Worm (Caenorhabditis elegans) whole organism, L2 larva: ENCODE data around the gene R12C12.9.

ENCODE experiments used
- C34F6.9 ChIP-seq: fragments of 150-350 bp; optimal IDR thresholded peaks from 2 replicates; lab custom pipeline; 2014; ENCODE audit warnings: missing biosample characterization, missing genetic modification characterization
- F13H6.1 ChIP-seq: sonication (generic microtip); optimal IDR thresholded peaks from 2 replicates; lab custom pipeline; 2016; ENCODE audit warnings: missing genetic modification characterization, missing compliant biosample characterization
- Y55F3AM.14 ChIP-seq: fragments of 200-800 bp; sonication (Bioruptor generic); optimal IDR thresholded peaks from 2 replicates; lab custom pipeline; 2018; ENCODE audit warnings: mild to moderate bottlenecking, missing genetic modification characterization, missing compliant biosample characterization
- ZK546.5 ChIP-seq: sonication (generic microtip); optimal IDR thresholded peaks from 2 replicates; lab custom pipeline; 2017; ENCODE audit warnings: missing biosample characterization, missing genetic modification characterization
- alr-1 ChIP-seq: fragments of 150-350 bp; optimal IDR thresholded peaks from 2 replicates; lab custom pipeline; 2014; ENCODE audit warnings: missing biosample characterization, missing genetic modification characterization
- aly-2 ChIP-seq: fragments of 150-350 bp; optimal IDR thresholded peaks from 2 replicates; lab custom pipeline; 2014; ENCODE audit warnings: missing biosample characterization, missing genetic modification characterization
- ama-1 ChIP-seq: fragments of 150-350 bp; optimal IDR thresholded peaks from 2 replicates; lab custom pipeline; 2018; ENCODE audit warnings: inconsistent platforms
- blmp-1 ChIP-seq: sonication (generic microtip); optimal IDR thresholded peaks from 2 replicates; lab custom pipeline; 2017; ENCODE audit warnings: missing genetic modification characterization, mild to moderate bottlenecking, missing compliant biosample characterization, antibody characterized with exemption, moderate library complexity; ENCODE audit not compliant: insufficient read depth
- ceh-16 ChIP-seq: fragments of 150-350 bp; optimal IDR thresholded peaks from 2 replicates; lab custom pipeline; 2014; ENCODE audit warnings: missing biosample characterization, missing genetic modification characterization
- ceh-82 ChIP-seq: fragments of 150-350 bp; optimal IDR thresholded peaks from 2 replicates; lab custom pipeline; 2014; ENCODE audit warnings: missing biosample characterization, missing genetic modification characterization
- crh-2 ChIP-seq: sonication (generic microtip); optimal IDR thresholded peaks from 2 replicates; lab custom pipeline; 2017; ENCODE audit warnings: missing biosample characterization, missing genetic modification characterization
- dmd-4 ChIP-seq: sonication (generic microtip); optimal IDR thresholded peaks from 2 replicates; lab custom pipeline; 2017; ENCODE audit warnings: missing biosample characterization, missing genetic modification characterization
- egl-27 ChIP-seq: sonication (generic microtip); optimal IDR thresholded peaks from 3 replicates; lab custom pipeline; 2017; ENCODE audit warnings: missing biosample characterization, missing genetic modification reagents, missing genetic modification characterization
- elt-1 ChIP-seq: fragments of 150-350 bp; optimal IDR thresholded peaks from 2 replicates; lab custom pipeline; 2014; ENCODE audit warnings: missing biosample characterization, missing genetic modification characterization
- fos-1 ChIP-seq: fragments of 150-350 bp; optimal IDR thresholded peaks from 2 replicates; lab custom pipeline; 2014; ENCODE audit warnings: missing biosample characterization, missing genetic modification characterization
- gmeb-1 ChIP-seq: fragments of 150-350 bp; optimal IDR thresholded peaks from 2 replicates; lab custom pipeline; 2014; ENCODE audit warnings: missing biosample characterization, missing genetic modification characterization
- lin-11 ChIP-seq: fragments of 150-350 bp; sonication (generic microtip); optimal IDR thresholded peaks from 2 replicates; lab custom pipeline; 2014; ENCODE audit warnings: missing biosample characterization, missing genetic modification characterization, inconsistent platforms, mixed read lengths
- lin-13 ChIP-seq: fragments of 150-350 bp; optimal IDR thresholded peaks from 2 replicates; lab custom pipeline; 2014; ENCODE audit warnings: missing biosample characterization, missing genetic modification reagents, missing genetic modification characterization
- lsy-2 ChIP-seq, 2 experiments: fragments of 150-350 bp in 1 of 2; sonication (generic microtip) in 1 of 2; optimal IDR thresholded peaks; 2 replicates each; lab custom pipeline; 2014 to 2017; ENCODE audit warnings: missing biosample characterization in 2 of 2, missing genetic modification characterization in 2 of 2
- mab-5 ChIP-seq: fragments of 150-350 bp; optimal IDR thresholded peaks from 2 replicates; lab custom pipeline; 2014; ENCODE audit warnings: missing biosample characterization, missing genetic modification characterization
- mbf-1 ChIP-seq: sonication (generic microtip); optimal IDR thresholded peaks from 2 replicates; lab custom pipeline; 2017; ENCODE audit warnings: missing biosample characterization, missing genetic modification characterization
- mdl-1 ChIP-seq, 2 experiments: fragments of 150-350 bp in 1 of 2; sonication (generic microtip) in 1 of 2; optimal IDR thresholded peaks; 2 replicates each; lab custom pipeline; 2017; ENCODE audit warnings: missing biosample characterization in 2 of 2, missing genetic modification characterization in 2 of 2
- nhr-10 ChIP-seq: sonication (generic microtip); optimal IDR thresholded peaks from 2 replicates; lab custom pipeline; 2017; ENCODE audit warnings: missing biosample characterization, missing genetic modification characterization
- nhr-11 ChIP-seq: fragments of 150-350 bp; optimal IDR thresholded peaks from 2 replicates; lab custom pipeline; 2014; ENCODE audit warnings: missing biosample characterization, missing genetic modification characterization
- nhr-12 ChIP-seq: fragments of 150-350 bp; optimal IDR thresholded peaks from 2 replicates; lab custom pipeline; 2014; ENCODE audit warnings: missing biosample characterization, missing genetic modification characterization
- nhr-129 ChIP-seq: fragments of 150-350 bp; optimal IDR thresholded peaks from 2 replicates; lab custom pipeline; 2014; ENCODE audit warnings: missing biosample characterization, missing genetic modification characterization
- nhr-21 ChIP-seq: fragments of 150-350 bp; optimal IDR thresholded peaks from 2 replicates; lab custom pipeline; 2014; ENCODE audit warnings: missing biosample characterization, missing genetic modification characterization
- nhr-23 ChIP-seq: fragments of 150-350 bp; optimal IDR thresholded peaks from 2 replicates; lab custom pipeline; 2014; ENCODE audit warnings: missing biosample characterization, missing genetic modification reagents, missing genetic modification characterization
- nhr-25 ChIP-seq: fragments of 150-350 bp; sonication (generic microtip); optimal IDR thresholded peaks from 3 replicates; lab custom pipeline; 2014; ENCODE audit warnings: missing biosample characterization, missing genetic modification characterization
- nhr-77 ChIP-seq: fragments of 150-350 bp; optimal IDR thresholded peaks from 2 replicates; lab custom pipeline; 2014; ENCODE audit warnings: missing biosample characterization, missing genetic modification characterization
- peb-1 ChIP-seq: fragments of 150-350 bp; optimal IDR thresholded peaks from 2 replicates; lab custom pipeline; 2014; ENCODE audit warnings: missing biosample characterization, missing genetic modification characterization
- sem-4 ChIP-seq: fragments of 150-350 bp; optimal IDR thresholded peaks from 2 replicates; lab custom pipeline; 2014; ENCODE audit warnings: missing biosample characterization, missing genetic modification reagents, missing genetic modification characterization
- skn-1 ChIP-seq: sonication (generic microtip); optimal IDR thresholded peaks from 2 replicates; lab custom pipeline; 2017; ENCODE audit warnings: missing biosample characterization, missing genetic modification characterization
- sma-3 ChIP-seq: sonication (generic microtip); optimal IDR thresholded peaks from 2 replicates; lab custom pipeline; 2016; ENCODE audit warnings: missing genetic modification reagents, missing genetic modification characterization, missing compliant biosample characterization
- sma-9 ChIP-seq, 2 experiments: fragments of 150-350 bp in 1 of 2; sonication (generic microtip) in 1 of 2; optimal IDR thresholded peaks; 2 replicates each; lab custom pipeline; 2014 to 2016; ENCODE audit warnings: missing genetic modification characterization in 2 of 2, mild to moderate bottlenecking in 1 of 2, missing biosample characterization in 1 of 2, missing compliant biosample characterization in 1 of 2, missing genetic modification reagents in 1 of 2, moderate library complexity in 1 of 2
- snpc-4 ChIP-seq: fragments of 150-350 bp; optimal IDR thresholded peaks from 2 replicates; lab custom pipeline; 2014; ENCODE audit warnings: missing biosample characterization, missing genetic modification characterization
- unc-39 ChIP-seq: fragments of 150-350 bp; optimal IDR thresholded peaks from 2 replicates; lab custom pipeline; 2014; ENCODE audit warnings: missing biosample characterization, missing genetic modification characterization
- unc-55 ChIP-seq: fragments of 150-350 bp; sonication (generic microtip); optimal IDR thresholded peaks from 3 replicates; lab custom pipeline; 2014; ENCODE audit warnings: missing biosample characterization, missing genetic modification reagents, missing genetic modification characterization
- unc-62 ChIP-seq: fragments of 150-350 bp; optimal IDR thresholded peaks from 2 replicates; lab custom pipeline; 2014; ENCODE audit warnings: missing biosample characterization, missing genetic modification reagents, missing genetic modification characterization
- zag-1 ChIP-seq: fragments of 150-350 bp; optimal IDR thresholded peaks from 2 replicates; lab custom pipeline; 2014; ENCODE audit warnings: missing biosample characterization, missing genetic modification characterization
- ztf-1 ChIP-seq: fragments of 200-800 bp; sonication (Bioruptor generic); conservative IDR thresholded peaks from 2 replicates; pipeline ENCODE4 v1.3.6; 2022; ENCODE audit warnings: missing genetic modification characterization, missing compliant biosample characterization
- ztf-11 ChIP-seq: sonication (generic microtip); optimal IDR thresholded peaks from 2 replicates; lab custom pipeline; 2017; ENCODE audit warnings: missing biosample characterization, missing genetic modification characterization
- ztf-4 ChIP-seq: fragments of 150-350 bp; optimal IDR thresholded peaks from 2 replicates; lab custom pipeline; 2014; ENCODE audit warnings: missing biosample characterization, missing genetic modification characterization

R12C12.9 gene

DNA sequence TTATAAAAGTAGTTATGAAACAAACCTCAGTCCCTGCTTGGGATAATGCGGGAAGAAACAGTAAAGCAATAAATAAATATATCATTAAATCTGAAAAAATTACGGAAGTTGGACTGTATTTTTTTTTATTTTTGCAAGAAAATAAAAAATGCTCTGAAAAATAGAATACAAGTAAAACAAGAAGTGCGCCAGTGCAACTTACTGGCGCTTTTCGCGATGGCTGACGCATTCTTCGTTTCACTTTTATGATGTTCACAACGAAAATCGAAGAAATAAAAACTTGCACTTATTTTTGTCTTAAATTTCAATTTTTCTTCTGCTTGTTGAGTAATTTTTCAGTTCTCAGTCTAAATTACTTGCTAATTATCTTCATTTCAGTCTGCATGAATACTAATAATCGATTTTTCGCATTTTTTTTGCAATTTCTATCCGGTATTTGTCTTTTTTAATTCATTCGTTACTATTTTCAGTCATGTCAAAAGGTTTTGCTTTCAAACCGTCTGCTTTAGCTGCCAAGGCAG lies 22.9 kb upstream of the R12C12.9 start, which contains the start of the genes R12C12.6 and ran-5 (continued):
- TF ChIP-seq snpc-4 (tag; lab: Kevin White, UChicago) (peak; percentile 53), ztf-11 (tag; lab: Kevin White, UChicago) (no peak), unc-62 (peak; percentile 5), ceh-82 (tag; lab: Kevin White, UChicago) (no peak), mab-5 (tag; lab: Kevin White, UChicago) (peak; percentile 83), C34F6.9 (peak; percentile 91), zag-1 (tag; lab: Kevin White, UChicago) (no peak), ztf-4 (peak; percentile 60)

DNA sequence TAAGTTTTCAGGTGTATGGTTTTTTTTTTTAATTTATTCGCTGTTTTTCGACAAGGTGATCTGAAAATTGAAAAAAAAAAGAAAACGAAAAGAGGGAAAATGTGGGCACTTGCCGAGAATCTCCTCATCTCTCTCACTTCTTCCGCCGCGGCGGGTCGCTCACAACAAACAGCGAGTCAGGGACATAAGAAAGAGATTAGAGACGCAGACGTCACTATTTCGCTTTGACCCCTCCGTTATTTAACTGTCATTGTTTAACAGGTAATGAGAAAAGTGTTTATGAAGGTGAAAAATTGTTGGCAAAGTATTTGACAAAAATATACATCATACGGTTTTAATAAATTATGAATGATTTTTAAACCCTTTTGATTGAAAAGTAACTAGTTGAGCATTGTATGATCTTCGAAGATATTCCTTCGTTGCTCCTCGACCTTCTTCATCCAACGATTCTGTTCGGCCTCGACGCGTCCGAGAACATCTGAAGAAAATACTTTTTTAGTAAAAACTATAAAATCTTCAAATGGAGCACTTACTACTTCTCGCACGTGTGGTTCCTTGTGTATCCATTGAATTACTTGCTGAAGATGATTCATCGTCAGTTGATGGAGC lies 21.3 kb upstream of the R12C12.9 start:
- TF ChIP-seq gmeb-1 (tag; lab: Kevin White, UChicago) = no peak
- TF ChIP-seq egl-27 (tag; lab: Kevin White, UChicago) = no peak
- TF ChIP-seq ZK546.5 (tag; lab: Kevin White, UChicago) = no peak
- peak; percentile 2 for TF ChIP-seq F13H6.1 (tag; lab: Kevin White, UChicago)
- TF ChIP-seq nhr-77 (tag; lab: Kevin White, UChicago) = no peak
- TF ChIP-seq nhr-23 (tag; lab: Kevin White, UChicago) = no peak
- no peak for TF ChIP-seq nhr-12 (tag; lab: Kevin White, UChicago)
- no peak for TF ChIP-seq ztf-11 (tag; lab: Kevin White, UChicago)
- no peak for TF ChIP-seq mab-5 (tag; lab: Kevin White, UChicago)
- no peak for TF ChIP-seq ama-1
- TF ChIP-seq lin-11 (tag; lab: Kevin White, UChicago) = no peak
- no peak for TF ChIP-seq unc-39
- TF ChIP-seq nhr-21 (tag; lab: Kevin White, UChicago) = no peak
- TF ChIP-seq skn-1 (tag; lab: Kevin White, UChicago) = no peak
- no peak for TF ChIP-seq peb-1 (tag; lab: Kevin White, UChicago)
- no peak for TF ChIP-seq snpc-4 (tag; lab: Kevin White, UChicago)
- no peak for TF ChIP-seq nhr-129 (tag; lab: Kevin White, UChicago)
- TF ChIP-seq Y55F3AM.14 (GFP tag; lab: Kevin White, UChicago) = no peak
- peak; percentile 15 for TF ChIP-seq fos-1 (tag; lab: Kevin White, UChicago)
- peak; percentile 17 for TF ChIP-seq unc-55 (GFP tag; lab: Kevin White, UChicago)
- TF ChIP-seq mbf-1 (tag; lab: Kevin White, UChicago) = no peak
- peak; percentile 17 for TF ChIP-seq sem-4 (tag; lab: Kevin White, UChicago)
- TF ChIP-seq ceh-82 (tag; lab: Kevin White, UChicago) = no peak
- TF ChIP-seq alr-1 (tag; lab: Kevin White, UChicago) = no peak
- TF ChIP-seq crh-2 (tag; lab: Kevin White, UChicago) = peak; percentile 2
- peak; percentile 60 for TF ChIP-seq nhr-25
- peak; percentile 15 for TF ChIP-seq lin-13 (GFP tag; lab: Kevin White, UChicago)
- TF ChIP-seq ztf-1 (GFP tag; lab: Robert Waterston, UW) = no peak
- no peak for TF ChIP-seq nhr-10 (tag; lab: Kevin White, UChicago)
- TF ChIP-seq zag-1 (tag; lab: Kevin White, UChicago) = no peak
- no peak for TF ChIP-seq ceh-16 (tag; lab: Kevin White, UChicago)
- no peak for TF ChIP-seq aly-2 (tag; lab: Kevin White, UChicago)
- TF ChIP-seq sma-9 (GFP tag; optimal IDR thresholded peaks at IDR 0.05; lab: Kevin White, UChicago) = no peak
- no peak for TF ChIP-seq sma-9 (tag; optimal IDR thresholded peaks at IDR 0.05; lab: Kevin White, UChicago)
- TF ChIP-seq mdl-1 (tag; optimal IDR thresholded peaks at IDR 0.05; lab: Kevin White, UChicago) = no peak
- TF ChIP-seq elt-1 (tag; lab: Kevin White, UChicago) = no peak
- no peak for TF ChIP-seq dmd-4
- no peak for TF ChIP-seq sma-3 (GFP tag; lab: Kevin White, UChicago)
- peak; percentile 45 for TF ChIP-seq blmp-1 (tag; lab: Kevin White, UChicago)
- no peak for TF ChIP-seq nhr-11 (tag; lab: Kevin White, UChicago)
- peak in 1 of 2 experiments; percentile 26 for TF ChIP-seq lsy-2 (tag; optimal IDR thresholded peaks at IDR 0.05; lab: Kevin White, UChicago)
- no peak for TF ChIP-seq unc-62
- peak; percentile 44 for TF ChIP-seq C34F6.9
